Worm (Caenorhabditis elegans) whole organism, early embryonic: ENCODE measurements around the gene Y39B6A.42.

Experiments
- B0310.2 ChIP-seq: sonication (generic microtip); optimal IDR thresholded peaks from 2 replicates; lab custom pipeline; 2016; ENCODE audit warnings: mild to moderate bottlenecking, missing genetic modification characterization, missing compliant biosample characterization
- F13C5.2 ChIP-seq: sonication (generic microtip); optimal IDR thresholded peaks from 2 replicates; lab custom pipeline; 2017; ENCODE audit warnings: mild to moderate bottlenecking, missing genetic modification characterization, inconsistent platforms, missing compliant biosample characterization
- aly-1 ChIP-seq: sonication (generic microtip); optimal IDR thresholded peaks from 2 replicates; lab custom pipeline; 2016; ENCODE audit warnings: missing genetic modification characterization, missing compliant biosample characterization
- ama-1 ChIP-seq: fragments of 150-350 bp; optimal IDR thresholded peaks from 2 replicates; lab custom pipeline; 2014
- ceh-13 ChIP-seq: fragments of 200-800 bp; sonication (Bioruptor generic); optimal IDR thresholded peaks from 2 replicates; lab custom pipeline; 2018; ENCODE audit warnings: mild to moderate bottlenecking, missing genetic modification characterization, missing compliant biosample characterization
- ceh-36 ChIP-seq: sonication (generic microtip); optimal IDR thresholded peaks from 2 replicates; lab custom pipeline; 2016; ENCODE audit warnings: missing genetic modification characterization, inconsistent platforms, missing compliant biosample characterization
- ets-7 ChIP-seq: sonication (generic microtip); optimal IDR thresholded peaks from 2 replicates; lab custom pipeline; 2016; ENCODE audit warnings: missing genotype, missing genetic modification characterization, missing compliant biosample characterization
- flt-1 ChIP-seq: fragments of 200-800 bp; sonication (Bioruptor generic); IDR thresholded peaks from 2 replicates; pipeline ENCODE4 v1.3.6; 2022; ENCODE audit warnings: missing genetic modification characterization, missing compliant biosample characterization
- hmbx-1 ChIP-seq: sonication (generic microtip); optimal IDR thresholded peaks from 2 replicates; lab custom pipeline; 2016; ENCODE audit warnings: mild to moderate bottlenecking, missing genetic modification characterization, missing compliant biosample characterization
- hmg-4 ChIP-seq: fragments of 200-800 bp; sonication (Bioruptor generic); optimal IDR thresholded peaks from 2 replicates; lab custom pipeline; 2018; ENCODE audit warnings: mild to moderate bottlenecking, missing genetic modification characterization, missing compliant biosample characterization
- hnd-1 ChIP-seq: sonication (generic microtip); optimal IDR thresholded peaks from 2 replicates; lab custom pipeline; 2016; ENCODE audit warnings: missing genetic modification characterization, missing compliant biosample characterization
- pes-1 ChIP-seq: fragments of 200-800 bp; sonication (Bioruptor generic); IDR thresholded peaks from 2 replicates; pipeline ENCODE4 v1.3.6; 2022; ENCODE audit warnings: missing genetic modification reagents, missing genetic modification characterization, missing compliant biosample characterization
- scrt-1 ChIP-seq: fragments of 200-800 bp; sonication (Bioruptor generic); IDR thresholded peaks from 2 replicates; pipeline ENCODE4 v1.3.6; 2022; ENCODE audit warnings: missing genetic modification characterization, missing compliant biosample characterization
- sea-1 ChIP-seq: fragments of 200-800 bp; sonication (Bioruptor generic); conservative IDR thresholded peaks from 2 replicates; pipeline ENCODE4 v1.3.6; 2022; ENCODE audit warnings: missing genetic modification characterization, missing compliant biosample characterization
- tbx-11 ChIP-seq: fragments of 200-800 bp; sonication (Bioruptor generic); IDR thresholded peaks from 2 replicates; pipeline ENCODE4 v1.3.6; 2022; ENCODE audit warnings: missing genetic modification characterization, missing compliant biosample characterization
- tbx-37 ChIP-seq: fragments of 200-800 bp; sonication (Bioruptor generic); conservative IDR thresholded peaks from 2 replicates; pipeline ENCODE4 v1.3.6; 2022; ENCODE audit warnings: missing genetic modification reagents, missing genetic modification characterization, missing compliant biosample characterization
- tra-4 ChIP-seq: sonication (generic microtip); optimal IDR thresholded peaks from 2 replicates; lab custom pipeline; 2017; ENCODE audit warnings: missing genetic modification characterization, missing compliant biosample characterization

The Y39B6A.42 gene

DNA sequence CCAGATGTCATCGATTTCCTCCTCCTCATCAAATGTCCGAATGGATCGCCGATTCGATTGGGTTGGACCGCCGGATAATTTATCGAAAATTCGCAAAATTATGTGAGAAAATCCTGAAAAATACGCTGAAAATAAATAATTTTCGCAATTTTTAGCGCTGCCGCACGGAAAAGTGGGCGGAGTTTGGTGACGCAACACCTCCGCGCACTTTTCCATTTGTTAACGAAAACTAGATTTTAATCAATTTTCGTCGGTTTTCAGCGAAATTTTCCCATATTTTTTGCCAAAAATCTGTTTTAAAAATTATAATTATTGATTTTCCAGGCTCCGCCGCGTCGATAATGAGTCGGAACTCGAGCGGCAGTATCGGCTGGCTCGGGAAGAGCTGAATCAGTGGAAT, 31.6 kb upstream of the Y39B6A.42 start, which contains the start of gene Y39B6A.34:
Gene Y39B6A.34, plus strand, starts transcription at position 3 of the 400 bp plus-strand sequence.
- no peak for TF ChIP-seq scrt-1
- peak; percentile 59; the same call in 1 of the 2 replicates for TF ChIP-seq pes-1

DNA sequence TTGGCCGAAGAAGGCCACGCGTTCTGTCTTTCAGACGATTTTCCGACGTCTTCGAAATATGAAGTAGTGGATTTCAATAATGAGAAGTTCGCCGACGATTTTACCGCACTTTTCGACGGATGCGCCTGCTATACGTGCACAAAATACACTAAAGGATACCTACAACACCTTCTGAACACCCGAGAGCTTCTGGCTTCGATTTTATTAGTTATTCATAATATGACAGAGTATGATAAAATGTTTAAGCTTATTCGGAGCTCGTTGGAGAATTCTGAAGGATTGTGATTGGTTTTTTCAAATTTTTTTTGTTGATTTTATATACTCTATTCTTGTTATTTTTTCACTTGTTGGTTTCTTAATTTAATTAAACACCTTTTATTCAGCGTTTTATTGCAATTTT, 31.1 kb upstream of the Y39B6A.42 start:
- no peak for TF ChIP-seq B0310.2 (tag; lab: Kevin White, UChicago)
- no peak for TF ChIP-seq flt-1 (GFP tag; lab: Robert Waterston, UW)
- no peak for TF ChIP-seq aly-1 (tag; lab: Kevin White, UChicago)
- TF ChIP-seq sea-1 (GFP tag; lab: Robert Waterston, UW): no peak
- no peak for TF ChIP-seq tbx-37 (GFP tag; lab: Robert Waterston, UW)
- no peak for TF ChIP-seq ama-1 (lab: Kevin White, UChicago)
- no peak for TF ChIP-seq scrt-1
- TF ChIP-seq tbx-11 (GFP tag; lab: Robert Waterston, UW): no peak
- TF ChIP-seq pes-1: no peak

DNA sequence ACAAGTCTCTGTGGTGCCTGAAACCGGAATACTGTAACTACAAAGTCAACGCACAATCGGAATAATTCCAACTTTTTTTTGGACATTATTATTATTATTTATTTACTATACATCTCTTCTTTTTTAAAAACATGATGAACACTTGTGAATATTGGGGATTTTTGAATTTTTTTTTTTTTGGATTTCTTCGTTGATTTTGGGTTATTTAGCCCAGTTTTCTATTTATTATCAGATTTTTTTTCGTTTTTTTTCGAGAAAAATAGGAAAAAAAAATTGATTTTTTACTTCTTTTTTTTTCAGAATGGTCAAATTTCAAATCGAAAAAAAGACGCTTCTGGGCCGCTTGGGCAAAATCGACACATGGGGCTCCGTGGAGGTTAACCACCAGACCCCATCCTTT, 28.6 kb upstream of the Y39B6A.42 start, which contains the start of gene tgt-2:
Gene tgt-2, plus strand, starts transcription at position 301 of the 400 bp plus-strand sequence.
- no peak for TF ChIP-seq ceh-36 (tag; lab: Kevin White, UChicago)
- no peak for TF ChIP-seq ama-1 (lab: Kevin White, UChicago)
- TF ChIP-seq flt-1 (GFP tag; lab: Robert Waterston, UW): no peak
- no peak for TF ChIP-seq hnd-1 (tag; lab: Kevin White, UChicago)
- TF ChIP-seq pes-1: no peak
- TF ChIP-seq hmbx-1 (tag; lab: Kevin White, UChicago): no peak
- TF ChIP-seq tbx-11 (GFP tag; lab: Robert Waterston, UW): no peak
- TF ChIP-seq ets-7: no peak
- TF ChIP-seq aly-1 (tag; lab: Kevin White, UChicago): no peak
- no peak for TF ChIP-seq B0310.2 (tag; lab: Kevin White, UChicago)
- no peak for TF ChIP-seq ceh-13
- TF ChIP-seq sea-1 (GFP tag; lab: Robert Waterston, UW): no peak
- no peak for TF ChIP-seq tbx-37 (GFP tag; lab: Robert Waterston, UW)
- TF ChIP-seq F13C5.2 (tag; lab: Kevin White, UChicago): no peak
- no peak for TF ChIP-seq hmg-4 (GFP tag; lab: Kevin White, UChicago)
- TF ChIP-seq tra-4 (tag; lab: Kevin White, UChicago): no peak
- TF ChIP-seq scrt-1: no peak

DNA sequence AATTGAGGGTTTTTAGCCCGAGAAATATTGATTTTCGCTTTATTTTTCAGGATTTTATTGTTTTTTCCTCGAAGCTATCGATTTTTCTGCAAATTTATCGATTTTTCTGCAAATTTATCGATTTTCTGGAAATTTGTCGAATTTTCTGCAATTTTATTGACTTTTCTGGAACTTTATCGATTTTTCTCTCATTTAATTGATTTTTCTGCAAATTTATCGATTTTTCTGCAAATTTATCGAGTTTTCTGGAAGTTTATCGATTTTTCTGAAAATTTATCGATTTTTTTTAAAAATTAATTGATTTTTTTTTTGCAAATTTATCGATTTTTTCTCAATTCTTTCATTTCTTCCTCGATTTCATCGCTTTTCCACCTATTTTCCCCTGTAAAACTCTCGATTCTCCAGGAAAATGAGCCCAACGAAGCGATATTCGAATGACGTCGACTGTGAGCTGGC, 24.1 kb upstream of the Y39B6A.42 start, which contains the start of gene gtf-2F2:
Gene gtf-2F2, plus strand, starts transcription at position 406 of the 456 bp plus-strand sequence.
- TF ChIP-seq ceh-13 (no peak), aly-1 (tag; lab: Kevin White, UChicago) (no peak), ceh-36 (tag; lab: Kevin White, UChicago) (no peak), hmg-4 (GFP tag; lab: Kevin White, UChicago) (no peak), tbx-11 (GFP tag; lab: Robert Waterston, UW) (no peak), flt-1 (GFP tag; lab: Robert Waterston, UW) (no peak), scrt-1 (no peak), tra-4 (tag; lab: Kevin White, UChicago) (no peak), sea-1 (GFP tag; lab: Robert Waterston, UW) (no peak), tbx-37 (GFP tag; lab: Robert Waterston, UW) (no peak), pes-1 (no peak), B0310.2 (tag; lab: Kevin White, UChicago) (no peak), ama-1 (lab: Kevin White, UChicago) (no peak), hmbx-1 (tag; lab: Kevin White, UChicago) (no peak), F13C5.2 (tag; lab: Kevin White, UChicago) (no peak)

DNA sequence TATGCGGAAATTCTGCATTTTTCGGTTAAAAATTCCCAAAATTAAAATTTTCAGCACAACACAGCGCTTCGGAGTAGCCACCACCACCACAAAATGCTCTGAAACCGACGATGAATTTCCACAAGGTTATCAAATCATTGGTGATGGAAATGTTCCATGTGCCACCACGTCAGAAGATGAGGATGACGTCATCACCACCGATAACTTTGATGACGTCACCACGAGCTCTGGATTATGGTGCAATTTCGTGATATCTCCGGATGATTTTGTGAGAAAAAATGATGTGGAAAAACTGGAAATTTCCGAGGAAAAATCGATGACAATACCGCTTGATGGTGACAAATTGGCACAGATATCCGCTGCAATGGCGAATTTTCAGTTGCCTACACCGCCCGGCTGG, 23.6 kb upstream of the Y39B6A.42 start:
- TF ChIP-seq sea-1 (GFP tag; lab: Robert Waterston, UW): no peak
- no peak for TF ChIP-seq F13C5.2 (tag; lab: Kevin White, UChicago)
- TF ChIP-seq pes-1: no peak
- TF ChIP-seq hnd-1 (tag; lab: Kevin White, UChicago): no peak
- no peak for TF ChIP-seq B0310.2 (tag; lab: Kevin White, UChicago)
- no peak for TF ChIP-seq tbx-37 (GFP tag; lab: Robert Waterston, UW)
- TF ChIP-seq aly-1 (tag; lab: Kevin White, UChicago): no peak
- no peak for TF ChIP-seq flt-1 (GFP tag; lab: Robert Waterston, UW)
- no peak for TF ChIP-seq ama-1 (lab: Kevin White, UChicago)
- no peak for TF ChIP-seq tra-4 (tag; lab: Kevin White, UChicago)
- TF ChIP-seq tbx-11 (GFP tag; lab: Robert Waterston, UW): no peak
- no peak for TF ChIP-seq ceh-13
- TF ChIP-seq hmbx-1 (tag; lab: Kevin White, UChicago): no peak
- no peak for TF ChIP-seq scrt-1
- no peak for TF ChIP-seq ets-7
- no peak for TF ChIP-seq hmg-4 (GFP tag; lab: Kevin White, UChicago)
- TF ChIP-seq ceh-36 (tag; lab: Kevin White, UChicago): no peak

DNA sequence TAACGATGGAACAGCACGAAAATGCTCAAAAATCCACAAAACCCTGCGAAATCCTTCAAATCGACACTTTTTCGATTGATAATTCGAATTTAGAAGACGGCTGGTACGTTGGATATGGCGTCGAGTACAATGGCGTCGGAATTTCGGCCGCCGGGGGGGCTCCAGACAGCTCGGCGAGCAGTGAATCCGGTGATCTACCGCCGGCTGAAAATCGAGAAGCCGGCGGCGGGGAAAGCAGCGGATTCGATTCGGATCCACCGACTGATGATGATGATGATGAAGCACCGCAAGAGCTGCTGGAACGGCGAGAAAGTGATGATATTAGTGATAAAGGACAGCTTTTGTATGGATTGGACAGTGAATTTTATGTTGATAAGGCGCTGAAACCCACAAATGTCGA, 21.5 kb upstream of the Y39B6A.42 start:
- TF ChIP-seq ama-1 (lab: Kevin White, UChicago) (no peak), sea-1 (GFP tag; lab: Robert Waterston, UW) (no peak), tbx-11 (GFP tag; lab: Robert Waterston, UW) (no peak), tbx-37 (GFP tag; lab: Robert Waterston, UW) (no peak), aly-1 (tag; lab: Kevin White, UChicago) (no peak), hmbx-1 (tag; lab: Kevin White, UChicago) (no peak), pes-1 (no peak), hmg-4 (GFP tag; lab: Kevin White, UChicago) (no peak)

DNA sequence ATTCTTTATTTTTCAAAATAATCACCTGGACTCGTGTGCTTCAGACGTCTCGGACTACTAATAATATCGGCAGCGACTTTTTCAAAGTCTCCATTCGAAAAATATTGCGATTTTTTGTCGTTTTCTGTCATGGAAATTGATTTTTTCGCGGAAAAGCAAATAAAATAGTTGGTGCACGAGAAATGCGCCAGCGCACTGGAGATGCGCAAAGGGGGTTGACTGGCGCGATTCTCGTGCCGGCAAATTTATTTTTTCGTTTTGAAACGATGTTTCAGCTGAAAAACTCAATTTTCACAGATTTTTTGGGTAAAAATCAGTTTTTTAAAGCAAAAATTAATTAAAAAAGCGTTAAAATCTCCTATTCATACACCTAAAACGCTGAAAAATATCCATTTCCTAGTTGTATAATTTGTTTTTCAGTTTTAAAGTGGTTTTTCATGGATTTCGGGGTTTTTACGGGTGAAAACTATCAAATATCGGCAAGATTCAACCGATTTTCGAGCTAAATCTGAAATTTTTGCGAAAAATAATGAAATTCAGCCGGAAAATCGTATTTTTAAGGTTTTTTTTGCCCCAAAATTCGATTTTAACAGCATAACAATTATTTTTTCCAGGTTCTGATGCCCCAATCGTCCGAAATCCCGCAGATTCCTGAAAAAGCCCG, 20.9 kb upstream of the Y39B6A.42 start, which contains the start of the genes reps-1 and Y39B6A.37:
Gene reps-1, minus strand, starts transcription at position 263 of the 664 bp plus-strand sequence.
Gene Y39B6A.37, plus strand, starts transcription at position 614 of the 664 bp plus-strand sequence.
- TF ChIP-seq ceh-13: no peak
- no peak for TF ChIP-seq hmbx-1 (tag; lab: Kevin White, UChicago)
- TF ChIP-seq tbx-37 (GFP tag; lab: Robert Waterston, UW): no peak
- no peak for TF ChIP-seq ceh-36 (tag; lab: Kevin White, UChicago)
- peak; percentile 43; the same call in 1 of the 2 replicates for TF ChIP-seq pes-1
- peak; percentile 34 for TF ChIP-seq F13C5.2 (tag; lab: Kevin White, UChicago)
- no peak for TF ChIP-seq hmg-4 (GFP tag; lab: Kevin White, UChicago)
- no peak for TF ChIP-seq ets-7
- TF ChIP-seq scrt-1: no peak
- no peak for TF ChIP-seq tbx-11 (GFP tag; lab: Robert Waterston, UW)
- TF ChIP-seq B0310.2 (tag; lab: Kevin White, UChicago): no peak
- TF ChIP-seq flt-1 (GFP tag; lab: Robert Waterston, UW): no peak
